Worm (Caenorhabditis elegans): ENCODE measurements around the gene twk-35.

The twk-35 gene

ce11 chrV:20820033-20820432, 42.7 kb upstream of the twk-35 start, which contains the start of gene T03D8.6:
Gene T03D8.6 (minus strand): TSS chrV:20820330.
- TF ChIP-seq snpc-4 (tag; optimal IDR thresholded peaks at IDR 0.05) (no peak), blmp-1 (tag; optimal IDR thresholded peaks at IDR 0.05) (peak; percentile 68), hpl-2 (GFP tag; optimal IDR thresholded peaks at IDR 0.05) (no peak)

ce11 chrV:20824962-20825609, 37.7 kb upstream of the twk-35 start, which contains the start of the genes gcy-22 and grl-14:
Gene gcy-22 (minus strand): TSS chrV:20825062.
Gene grl-14 (plus strand): TSS chrV:20825559.
- TF ChIP-seq nhr-20 (tag; optimal IDR thresholded peaks at IDR 0.05) (no peak), zag-1 (tag; optimal IDR thresholded peaks at IDR 0.05) (no peak), isw-1 (GFP tag; IDR thresholded peaks at IDR 0.05) (no peak), nhr-12 (tag; optimal IDR thresholded peaks at IDR 0.05) (no peak), dsc-1 (tag; optimal IDR thresholded peaks at IDR 0.05) (no peak), hlh-17 (GFP tag; optimal IDR thresholded peaks at IDR 0.05; ENCODE audit: borderline replicate concordance) (no peak), nhr-237 (tag; optimal IDR thresholded peaks at IDR 0.05) (no peak), fkh-10 (GFP tag; optimal IDR thresholded peaks at IDR 0.05) (no peak), nhr-11 (tag; optimal IDR thresholded peaks at IDR 0.05) (no peak), nhr-47 (tag; optimal IDR thresholded peaks at IDR 0.05) (no peak), mdl-1 (tag; optimal IDR thresholded peaks at IDR 0.05) (no peak), rnt-1 (tag; optimal IDR thresholded peaks at IDR 0.05) (no peak), pax-3 (tag; optimal IDR thresholded peaks at IDR 0.05) (no peak), nhr-28 (tag; optimal IDR thresholded peaks at IDR 0.05) (no peak), unc-86 (tag; optimal IDR thresholded peaks at IDR 0.05) (no peak), nhr-85 (tag) (no peak), mep-1 (tag; optimal IDR thresholded peaks at IDR 0.05) (no peak)

ce11 chrV:20826618-20827017, 36.2 kb upstream of the twk-35 start:
- no peak for TF ChIP-seq nhr-28 (tag; optimal IDR thresholded peaks at IDR 0.05)
- TF ChIP-seq aly-2 (tag; optimal IDR thresholded peaks at IDR 0.05): no peak
- TF ChIP-seq fkh-8 (tag; optimal IDR thresholded peaks at IDR 0.05): no peak
- TF ChIP-seq mef-2 (tag; optimal IDR thresholded peaks at IDR 0.05): no peak
- TF ChIP-seq snpc-4 (tag; optimal IDR thresholded peaks at IDR 0.05): no peak
- no peak for TF ChIP-seq nhr-84 (tag; optimal IDR thresholded peaks at IDR 0.05)
- no peak for TF ChIP-seq C04F5.9 (tag; optimal IDR thresholded peaks at IDR 0.05)
- no peak for TF ChIP-seq isw-1 (GFP tag; IDR thresholded peaks at IDR 0.05)
- TF ChIP-seq ztf-4 (tag; optimal IDR thresholded peaks at IDR 0.05): no peak
- TF ChIP-seq egl-13 (tag; optimal IDR thresholded peaks at IDR 0.05): no peak

ce11 chrV:20828820-20829219, 34.0 kb upstream of the twk-35 start, which contains the start of gene sbt-1:
Gene sbt-1 (minus strand): TSS chrV:20828881.
- no peak for TF ChIP-seq tlp-1 (tag; optimal IDR thresholded peaks at IDR 0.05)
- TF ChIP-seq fkh-4 (tag; optimal IDR thresholded peaks at IDR 0.05; ENCODE audit: borderline replicate concordance): no peak
- TF ChIP-seq efl-3 (GFP tag; optimal IDR thresholded peaks at IDR 0.05): no peak
- TF ChIP-seq hlh-17 (GFP tag; optimal IDR thresholded peaks at IDR 0.05; ENCODE audit: borderline replicate concordance): no peak
- TF ChIP-seq dsc-1 (tag; optimal IDR thresholded peaks at IDR 0.05): peak; percentile 38
- no peak for TF ChIP-seq lin-39 (tag; optimal IDR thresholded peaks at IDR 0.05)
- TF ChIP-seq ceh-8 (GFP tag; optimal IDR thresholded peaks at IDR 0.05): no peak
- TF ChIP-seq ces-1 (GFP tag; optimal IDR thresholded peaks at IDR 0.05): peak; percentile 55
- TF ChIP-seq tbx-2 (tag; optimal IDR thresholded peaks at IDR 0.05): peak; percentile 63
- TF ChIP-seq pqm-1 (tag; optimal IDR thresholded peaks at IDR 0.05): no peak
- TF ChIP-seq ceh-63 (GFP tag; optimal IDR thresholded peaks at IDR 0.05): no peak
- TF ChIP-seq pax-3 (tag; optimal IDR thresholded peaks at IDR 0.05): peak; percentile 62
- TF ChIP-seq sox-4 (tag; optimal IDR thresholded peaks at IDR 0.05): no peak
- peak; percentile 75 for TF ChIP-seq nhr-71 (tag; optimal IDR thresholded peaks at IDR 0.05)
- no peak for TF ChIP-seq vab-15 (tag; optimal IDR thresholded peaks at IDR 0.05)
- TF ChIP-seq pag-3 (tag; optimal IDR thresholded peaks at IDR 0.05; ENCODE audit: borderline replicate concordance, insufficient read depth): no peak
- no peak for TF ChIP-seq nhr-85 (tag)
- no peak for TF ChIP-seq mef-2 (tag; optimal IDR thresholded peaks at IDR 0.05)
- no peak for TF ChIP-seq grh-1 (GFP tag; IDR thresholded peaks at IDR 0.05)
- no peak for TF ChIP-seq blmp-1 (tag; optimal IDR thresholded peaks at IDR 0.05)
- peak; percentile 69 for TF ChIP-seq isw-1 (GFP tag; IDR thresholded peaks at IDR 0.05)
- peak; percentile 12; the same call in 1 of the 2 replicates for TF ChIP-seq nhr-19 (GFP tag; conservative IDR thresholded peaks at IDR 0.05)
- peak; percentile 78 for TF ChIP-seq nhr-47 (tag; optimal IDR thresholded peaks at IDR 0.05)
- peak; percentile 93 for TF ChIP-seq fkh-8 (tag; optimal IDR thresholded peaks at IDR 0.05)
- no peak for TF ChIP-seq ceh-88 (GFP tag; IDR thresholded peaks at IDR 0.05)
- TF ChIP-seq aha-1 (tag; optimal IDR thresholded peaks at IDR 0.05): no peak
- TF ChIP-seq dpl-1 (GFP tag; optimal IDR thresholded peaks at IDR 0.05): peak in 2 of 3 experiments; percentile 22 to 38
- TF ChIP-seq rnt-1 (tag; optimal IDR thresholded peaks at IDR 0.05): no peak
- TF ChIP-seq snpc-4 (tag; optimal IDR thresholded peaks at IDR 0.05): peak; percentile 18

All from whole organism, L1 larva.